Worm (Caenorhabditis elegans): ENCODE data around the gene lec-2.
"Not testable (repeated sequence)": the region's sequence is repeated elsewhere in the genome, so short reads cannot be mapped to it uniquely, and the experiment has no call there.

lec-2 gene

DNA sequence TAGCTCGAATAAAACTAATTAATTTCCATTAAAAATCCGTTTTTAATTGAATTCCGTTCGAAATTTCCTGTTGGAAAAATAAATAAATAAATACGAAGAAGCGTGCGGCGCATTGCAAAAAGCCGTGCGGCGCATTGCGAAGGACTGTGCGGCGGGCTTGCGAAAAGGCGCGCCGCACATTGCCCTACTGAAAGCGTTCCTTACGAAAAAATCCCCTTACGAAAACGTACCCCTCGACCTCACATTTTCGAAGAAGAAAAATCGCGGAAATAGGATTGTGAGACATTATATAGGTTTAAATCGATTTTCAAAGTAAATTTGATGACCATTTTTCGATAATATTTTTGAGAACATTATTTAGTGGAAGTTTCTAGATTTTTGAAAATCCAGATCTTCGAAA is 18.8 kb upstream of the lec-2 start (continued):
- TF ChIP-seq egl-44 (GFP tag; IDR thresholded peaks at IDR 0.05) (0 out of 2 replicates have a peak, but pooled peaks have one; percentile 28), C17E4.6 (GFP tag; IDR thresholded peaks at IDR 0.05) (0 out of 2 replicates have a peak, but pooled peaks have one; percentile 56), rpc-1 (optimal IDR thresholded peaks at IDR 0.05) (peak; percentile 20)
- TF ChIP-seq rpc-1 (tag; optimal IDR thresholded peaks at IDR 0.05), result not testable (repeated sequence)

DNA sequence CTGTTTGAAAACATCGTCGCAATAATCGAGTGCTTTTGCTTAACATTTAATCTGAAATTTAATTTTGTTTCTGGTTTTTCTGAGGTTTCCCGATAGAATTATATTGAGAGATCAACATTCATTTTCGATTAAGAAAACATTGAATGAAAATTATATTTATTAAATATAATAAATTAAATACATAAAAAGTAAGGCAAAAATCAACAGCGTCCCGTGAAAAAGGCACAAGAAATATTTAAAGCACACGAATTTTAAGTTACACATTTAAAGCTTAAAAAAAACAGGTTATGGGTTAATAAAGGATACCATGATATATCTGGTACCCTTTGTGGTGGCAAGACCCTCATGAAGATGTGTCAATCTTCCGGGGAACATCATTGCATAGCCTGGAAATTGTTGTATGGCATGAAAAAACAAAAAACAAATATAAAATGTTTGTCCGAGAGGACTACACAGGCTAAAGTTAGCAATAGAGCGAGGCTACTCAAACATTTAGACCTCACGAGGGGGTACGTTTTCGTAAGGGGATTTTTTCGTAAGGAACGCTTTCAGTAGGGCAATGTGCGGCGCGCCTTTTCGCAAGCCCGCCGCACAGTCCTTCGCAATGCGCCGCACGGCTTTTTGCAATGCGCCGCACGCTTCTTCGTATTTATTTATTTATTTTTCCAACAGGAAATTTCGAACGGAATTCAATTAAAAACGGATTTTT is 17.3 kb upstream of the lec-2 start, which contains the start of gene mtcu-2:
TSS of gene mtcu-2 (minus strand) at position 51 of the 709 bp plus-strand sequence.
- TF ChIP-seq C06A6.2 (GFP tag; conservative IDR thresholded peaks at IDR 0.05) (peak; percentile 100), bed-1 (GFP tag; IDR thresholded peaks at IDR 0.05) (0 out of 2 replicates have a peak, but pooled peaks have one; percentile 85), lir-1 (GFP tag; conservative IDR thresholded peaks at IDR 0.05) (peak; percentile 88), egrh-3 (GFP tag; IDR thresholded peaks at IDR 0.05) (peak; percentile 90), ekl-4 (GFP tag; IDR thresholded peaks at IDR 0.05) (peak; percentile 99), unc-130 (GFP tag; optimal IDR thresholded peaks at IDR 0.05) (peak; percentile 27), Y53G8AR.9 (GFP tag; conservative IDR thresholded peaks at IDR 0.05) (peak; percentile 96), cebp-2 (GFP tag; IDR thresholded peaks at IDR 0.05) (peak; percentile 92), D2030.7 (GFP tag; IDR thresholded peaks at IDR 0.05) (peak; percentile 99), F52B5.7 (tag; optimal IDR thresholded peaks at IDR 0.05) (peak; percentile 28), C17E4.6 (GFP tag; IDR thresholded peaks at IDR 0.05) (peak; percentile 99), Y67H2A.10 (GFP tag; conservative IDR thresholded peaks at IDR 0.05) (peak; percentile 98), lin-26 (GFP tag; IDR thresholded peaks at IDR 0.05) (peak; percentile 91), cebp-1 (GFP tag; IDR thresholded peaks at IDR 0.05) (peak; percentile 94), cebp-1 (tag; optimal IDR thresholded peaks at IDR 0.05) (peak; percentile 82), Y56A3A.18 (GFP tag; IDR thresholded peaks at IDR 0.05) (peak; percentile 96), rpc-1 (optimal IDR thresholded peaks at IDR 0.05) (peak; percentile 38), pbrm-1 (GFP tag; IDR thresholded peaks at IDR 0.05) (peak; percentile 99), T07F8.4 (tag; optimal IDR thresholded peaks at IDR 0.05) (peak; percentile 37), lin-54 (GFP tag; optimal IDR thresholded peaks at IDR 0.05) (peak; percentile 84), hsf-1 (GFP tag; IDR thresholded peaks at IDR 0.05) (peak; percentile 80), F39B2.1 (GFP tag; IDR thresholded peaks at IDR 0.05) (peak; percentile 80), ceh-40 (GFP tag; IDR thresholded peaks at IDR 0.05) (peak; percentile 73; the same call in 1 of the 2 replicates), hmg-20 (GFP tag; IDR thresholded peaks at IDR 0.05) (peak; percentile 93), ceh-27 (GFP tag; optimal IDR thresholded peaks at IDR 0.05) (peak; percentile 76), tbp1 (GFP tag; optimal IDR thresholded peaks at IDR 0.05) (peak; percentile 60), aptf-3 (GFP tag; IDR thresholded peaks at IDR 0.05) (peak; percentile 93; the same call in 1 of the 2 replicates), let-607 (tag; optimal IDR thresholded peaks at IDR 0.05) (peak; percentile 50 to 54), Y95B8A.8 (GFP tag; IDR thresholded peaks at IDR 0.05) (peak; percentile 99), egl-18 (GFP tag; IDR thresholded peaks at IDR 0.05) (peak; percentile 96), ztf-25 (GFP tag; IDR thresholded peaks at IDR 0.05) (peak; percentile 100), tlf-1 (GFP tag; optimal IDR thresholded peaks at IDR 0.05) (peak; percentile 49), mcd-1 (GFP tag; IDR thresholded peaks at IDR 0.05) (peak; percentile 100), rcor-1 (GFP tag; IDR thresholded peaks at IDR 0.05) (peak; percentile 98), Y53F4B.3 (GFP tag; IDR thresholded peaks at IDR 0.05) (peak; percentile 92), dox-1 (GFP tag; IDR thresholded peaks at IDR 0.05) (peak; percentile 100), lsl-1 (GFP tag; optimal IDR thresholded peaks at IDR 0.05) (peak; percentile 63), madf-8 (GFP tag; conservative IDR thresholded peaks at IDR 0.05) (peak; percentile 91), attf-6 (GFP tag; IDR thresholded peaks at IDR 0.05) (peak; percentile 88), egl-44 (GFP tag; IDR thresholded peaks at IDR 0.05) (peak; percentile 98), xnd-1 (tag; optimal IDR thresholded peaks at IDR 0.05) (peak; percentile 16), ztf-26 (tag; optimal IDR thresholded peaks at IDR 0.05) (peak; percentile 65), snpc-4 (tag; optimal IDR thresholded peaks at IDR 0.05) (peak in 3 of 4 experiments; percentile 28 to 58 (median 32))
- not testable (repeated sequence) for TF ChIP-seq rpc-1 (tag; optimal IDR thresholded peaks at IDR 0.05); snpc-4 (GFP tag; optimal IDR thresholded peaks at IDR 0.05)

All from whole organism, young adult.